Worm (Caenorhabditis elegans) whole organism, mixed stage, embryonic: ENCODE measurements around the gene mcm-2.

Source experiments
- M03D4.4 ChIP-seq: sonication (generic microtip); optimal IDR thresholded peaks from 2 replicates; lab custom pipeline; 2017; ENCODE audit warnings: mild to moderate bottlenecking, missing genetic modification characterization, missing compliant biosample characterization
- ceh-43 ChIP-seq: fragments of 200-800 bp; sonication (Bioruptor generic); optimal IDR thresholded peaks from 2 replicates; lab custom pipeline; 2018; ENCODE audit warnings: mild to moderate bottlenecking, missing genetic modification characterization, moderate library complexity, missing compliant biosample characterization
- elt-1 ChIP-seq: sonication (generic microtip); optimal IDR thresholded peaks from 2 replicates; lab custom pipeline; 2017; ENCODE audit warnings: missing genetic modification characterization, mild to moderate bottlenecking, missing compliant biosample characterization, antibody characterized with exemption, moderate library complexity, borderline replicate concordance; ENCODE audit not compliant: insufficient read depth
- lin-13 ChIP-seq: fragments of 150-350 bp; optimal IDR thresholded peaks from 2 replicates; lab custom pipeline; 2014; ENCODE audit warnings: missing biosample characterization, missing genetic modification characterization
- lsy-2 ChIP-seq: fragments of 150-350 bp; optimal IDR thresholded peaks from 2 replicates; lab custom pipeline; 2014; ENCODE audit warnings: missing biosample characterization, missing genetic modification characterization
- nhr-12 ChIP-seq: fragments of 150-350 bp; optimal IDR thresholded peaks from 2 replicates; lab custom pipeline; 2014; ENCODE audit warnings: missing biosample characterization, missing genetic modification characterization
- nhr-237 ChIP-seq: fragments of 150-350 bp; optimal IDR thresholded peaks from 2 replicates; lab custom pipeline; 2014; ENCODE audit warnings: missing biosample characterization, missing genetic modification characterization
- sem-2 ChIP-seq: fragments of 200-800 bp; sonication (Bioruptor generic); optimal IDR thresholded peaks from 2 replicates; lab custom pipeline; 2018; ENCODE audit warnings: mild to moderate bottlenecking, missing genetic modification characterization, missing compliant biosample characterization
- sptf-1 ChIP-seq: sonication (generic microtip); optimal IDR thresholded peaks from 2 replicates; lab custom pipeline; 2017; ENCODE audit warnings: mild to moderate bottlenecking, missing genetic modification characterization, moderate library complexity, missing compliant biosample characterization
- tbx-8 ChIP-seq: fragments of 200-800 bp; sonication (Bioruptor generic); optimal IDR thresholded peaks from 2 replicates; lab custom pipeline; 2018; ENCODE audit warnings: mild to moderate bottlenecking, missing genetic modification characterization, moderate library complexity, missing compliant biosample characterization
- unc-120 ChIP-seq: sonication (generic microtip); optimal IDR thresholded peaks from 2 replicates; lab custom pipeline; 2017; ENCODE audit warnings: missing genetic modification characterization, missing compliant biosample characterization; ENCODE audit not compliant: poor library complexity, severe bottlenecking
- unc-62 ChIP-seq: fragments of 150-350 bp; optimal IDR thresholded peaks from 2 replicates; lab custom pipeline; 2014; ENCODE audit warnings: missing biosample characterization, missing genetic modification reagents, missing genetic modification characterization
- ztf-11 ChIP-seq: fragments of 150-350 bp; optimal IDR thresholded peaks from 2 replicates; lab custom pipeline; 2014; ENCODE audit warnings: missing biosample characterization, missing genetic modification characterization

ce11 chrII:11994940-11995339, 11.5 kb downstream of the mcm-2 start:
- TF ChIP-seq M03D4.4 (no peak), nhr-12 (tag; lab: Kevin White, UChicago) (no peak), ztf-11 (tag; lab: Kevin White, UChicago) (no peak), lsy-2 (tag; lab: Kevin White, UChicago) (no peak), elt-1 (tag; lab: Kevin White, UChicago) (no peak), nhr-237 (tag; lab: Kevin White, UChicago) (no peak), unc-62 (GFP tag; lab: Kevin White, UChicago) (no peak), lin-13 (tag; lab: Kevin White, UChicago) (no peak), sptf-1 (no peak), tbx-8 (GFP tag; lab: Kevin White, UChicago) (no peak), sem-2 (GFP tag; lab: Kevin White, UChicago) (no peak), ceh-43 (GFP tag; lab: Kevin White, UChicago) (no peak), unc-120 (tag; lab: Kevin White, UChicago) (no peak)
